Worm (Caenorhabditis elegans) whole organism, late embryonic: ENCODE data around the gene ZK892.5.
A peak's percentile ranks its signal among the peaks of the same experiment; 100 is the strongest.
"Not testable (repeated sequence)": the region's sequence is repeated elsewhere in the genome, so short reads cannot be mapped to it uniquely, and the experiment has no call there.

Source experiments
- C38D4.7 ChIP-seq: fragments of 200-800 bp; sonication (Bioruptor generic); optimal IDR thresholded peaks from 2 replicates; lab custom pipeline; 2018; ENCODE audit warnings: mild to moderate bottlenecking, missing genetic modification characterization, moderate library complexity, missing compliant biosample characterization
- K09A11.1 ChIP-seq: sonication (generic microtip); optimal IDR thresholded peaks from 2 replicates; lab custom pipeline; 2017; ENCODE audit warnings: antibody characterized with exemption, mild to moderate bottlenecking, missing genetic modification characterization, missing compliant biosample characterization; ENCODE audit not compliant: insufficient read depth
- ama-1 ChIP-seq: fragments of 150-350 bp; optimal IDR thresholded peaks from 2 replicates; lab custom pipeline; 2014
- ceh-18 ChIP-seq: sonication (generic microtip); optimal IDR thresholded peaks from 2 replicates; lab custom pipeline; 2016; ENCODE audit warnings: missing genetic modification characterization, missing compliant biosample characterization
- ceh-22 ChIP-seq: sonication (generic microtip); optimal IDR thresholded peaks from 2 replicates; lab custom pipeline; 2017; ENCODE audit warnings: missing biosample characterization, missing genetic modification characterization
- ceh-31 ChIP-seq: sonication (generic microtip); optimal IDR thresholded peaks from 2 replicates; lab custom pipeline; 2016; ENCODE audit warnings: missing genetic modification characterization, missing compliant biosample characterization
- ceh-34 ChIP-seq: sonication (generic microtip); optimal IDR thresholded peaks from 2 replicates; lab custom pipeline; 2016; ENCODE audit warnings: mild to moderate bottlenecking, missing genetic modification characterization, missing compliant biosample characterization
- ceh-45 ChIP-seq: fragments of 200-800 bp; sonication (Bioruptor generic); IDR thresholded peaks from 2 replicates; pipeline ENCODE4 v1.3.6; 2022; ENCODE audit warnings: missing genetic modification reagents, missing genetic modification characterization, missing compliant biosample characterization
- dmd-4 ChIP-seq: sonication (generic microtip); optimal IDR thresholded peaks from 2 replicates; lab custom pipeline; 2016; ENCODE audit warnings: borderline replicate concordance, missing genetic modification characterization, missing compliant biosample characterization
- dve-1 ChIP-seq: sonication (generic microtip); optimal IDR thresholded peaks from 2 replicates; lab custom pipeline; 2017; ENCODE audit warnings: antibody characterized with exemption, mild to moderate bottlenecking, missing genetic modification characterization, missing compliant biosample characterization
- elt-2 ChIP-seq: sonication (generic microtip); optimal IDR thresholded peaks from 2 replicates; lab custom pipeline; 2016; ENCODE audit warnings: missing genetic modification reagents, missing genetic modification characterization, missing compliant biosample characterization
- elt-4 ChIP-seq: sonication (generic microtip); optimal IDR thresholded peaks from 2 replicates; lab custom pipeline; 2016; ENCODE audit warnings: missing genetic modification characterization, missing compliant biosample characterization
- ets-4 ChIP-seq: sonication (generic microtip); optimal IDR thresholded peaks from 2 replicates; lab custom pipeline; 2016; ENCODE audit warnings: missing genetic modification characterization, missing compliant biosample characterization
- eyg-1 ChIP-seq: sonication (generic microtip); optimal IDR thresholded peaks from 2 replicates; lab custom pipeline; 2016; ENCODE audit warnings: missing genotype, missing genetic modification characterization, missing compliant biosample characterization
- fax-1 ChIP-seq: sonication (generic microtip); optimal IDR thresholded peaks from 2 replicates; lab custom pipeline; 2016; ENCODE audit warnings: missing genotype, missing genetic modification characterization, missing compliant biosample characterization
- fkh-10 ChIP-seq: fragments of 150-350 bp; optimal IDR thresholded peaks from 2 replicates; lab custom pipeline; 2014; ENCODE audit warnings: missing biosample characterization, missing genetic modification reagents, missing genetic modification characterization
- gmeb-2 ChIP-seq: sonication (generic microtip); optimal IDR thresholded peaks from 2 replicates; lab custom pipeline; 2016; ENCODE audit warnings: missing genetic modification characterization, inconsistent platforms, missing compliant biosample characterization
- hlh-13 ChIP-seq: fragments of 200-800 bp; sonication (Bioruptor generic); optimal IDR thresholded peaks from 2 replicates; lab custom pipeline; 2018; ENCODE audit warnings: mild to moderate bottlenecking, missing genetic modification characterization, missing compliant biosample characterization
- hlh-30 ChIP-seq: sonication (generic microtip); optimal IDR thresholded peaks from 2 replicates; lab custom pipeline; 2017; ENCODE audit warnings: antibody characterized with exemption, missing genetic modification characterization, missing compliant biosample characterization; ENCODE audit not compliant: insufficient read depth
- lim-6 ChIP-seq: sonication (generic microtip); optimal IDR thresholded peaks from 2 replicates; lab custom pipeline; 2016; ENCODE audit warnings: missing genetic modification characterization, missing compliant biosample characterization
- lin-11 ChIP-seq: fragments of 200-800 bp; sonication (Bioruptor generic); optimal IDR thresholded peaks from 2 replicates; lab custom pipeline; 2018; ENCODE audit warnings: mild to moderate bottlenecking, missing genetic modification characterization, missing compliant biosample characterization
- madf-2 ChIP-seq: sonication (generic microtip); optimal IDR thresholded peaks from 2 replicates; lab custom pipeline; 2017; ENCODE audit warnings: missing genetic modification characterization, missing compliant biosample characterization
- nfya-1 ChIP-seq: sonication (generic microtip); optimal IDR thresholded peaks from 2 replicates; lab custom pipeline; 2017; ENCODE audit warnings: missing genetic modification characterization, mild to moderate bottlenecking, missing compliant biosample characterization, antibody characterized with exemption, moderate library complexity
- nhr-11 ChIP-seq: fragments of 150-350 bp; optimal IDR thresholded peaks from 2 replicates; lab custom pipeline; 2014; ENCODE audit warnings: missing biosample characterization, missing genetic modification characterization
- pax-1 ChIP-seq: fragments of 150-350 bp; optimal IDR thresholded peaks from 2 replicates; lab custom pipeline; 2014; ENCODE audit warnings: missing biosample characterization, missing genetic modification characterization
- pha-4 ChIP-seq: fragments of 150-350 bp; optimal IDR thresholded peaks from 2 replicates; lab custom pipeline; 2018; ENCODE audit warnings: missing biosample characterization, missing genetic modification reagents, missing genetic modification characterization
- pqm-1 ChIP-seq: sonication (generic microtip); optimal IDR thresholded peaks from 2 replicates; lab custom pipeline; 2016; ENCODE audit warnings: missing genetic modification characterization, missing compliant biosample characterization
- syd-9 ChIP-seq: sonication (generic microtip); optimal IDR thresholded peaks from 2 replicates; lab custom pipeline; 2016; ENCODE audit warnings: mild to moderate bottlenecking, missing genetic modification characterization, moderate library complexity, missing compliant biosample characterization
- tbx-2 ChIP-seq: sonication (generic microtip); optimal IDR thresholded peaks from 2 replicates; lab custom pipeline; 2016; ENCODE audit warnings: missing genetic modification characterization, missing compliant biosample characterization
- ttx-3 ChIP-seq: sonication (generic microtip); optimal IDR thresholded peaks from 2 replicates; lab custom pipeline; 2016; ENCODE audit warnings: missing genetic modification reagents, missing genetic modification characterization, missing compliant biosample characterization
- unc-3 ChIP-seq, 2 experiments: fragments of 200-800 bp in 1 of 2; sonication (Bioruptor generic) in 1 of 2; sonication (generic microtip) in 1 of 2; conservative IDR thresholded peaks in 1 of 2; optimal IDR thresholded peaks in 1 of 2; 2 replicates each; pipeline versions ENCODE4 v1.3.6 to Lab custom; 2016 to 2022; ENCODE audit warnings: missing compliant biosample characterization in 2 of 2, missing genetic modification characterization in 2 of 2, missing genetic modification reagents in 1 of 2
- unc-42 ChIP-seq: sonication (generic microtip); optimal IDR thresholded peaks from 2 replicates; lab custom pipeline; 2016; ENCODE audit warnings: missing genotype, missing genetic modification characterization, missing compliant biosample characterization
- unc-86 ChIP-seq: sonication (generic microtip); optimal IDR thresholded peaks from 2 replicates; lab custom pipeline; 2016; ENCODE audit warnings: missing genetic modification characterization, missing compliant biosample characterization

The ZK892.5 gene

DNA sequence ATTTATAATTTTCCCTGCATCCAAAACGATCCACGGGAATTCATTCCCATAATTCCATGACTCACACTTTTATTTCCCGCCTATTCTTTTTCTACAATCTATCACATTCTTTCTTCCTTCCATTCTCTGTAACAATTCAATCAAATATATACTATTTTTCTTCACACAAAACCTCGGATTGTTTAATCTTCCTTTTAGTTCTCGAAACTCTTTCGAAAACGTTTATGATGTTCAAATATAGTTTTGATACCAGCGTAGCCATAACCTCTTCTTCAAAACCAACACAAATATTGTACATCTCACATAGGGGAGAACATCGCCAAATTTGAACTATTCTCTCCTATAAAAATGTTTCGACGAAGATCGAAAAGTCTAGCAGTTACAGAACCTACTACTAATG lies 17.2 kb upstream of the ZK892.5 start, which contains the start of gene lec-3:
Gene lec-3 (plus strand): TSS at position 301 of the 400 bp plus-strand sequence.
- no peak for TF ChIP-seq ama-1
- TF ChIP-seq unc-42, result no peak
- no peak for TF ChIP-seq fkh-10 (GFP tag; lab: Kevin White, UChicago)
- TF ChIP-seq C38D4.7 (GFP tag; lab: Kevin White, UChicago), result no peak
- TF ChIP-seq nfya-1 (tag; lab: Kevin White, UChicago), result no peak
- TF ChIP-seq ceh-31 (tag; lab: Kevin White, UChicago), result no peak
- TF ChIP-seq dmd-4 (tag; lab: Kevin White, UChicago), result no peak
- TF ChIP-seq unc-86 (tag; lab: Kevin White, UChicago), result no peak
- no peak for TF ChIP-seq ceh-34 (tag; lab: Kevin White, UChicago)
- no peak for TF ChIP-seq lim-6
- no peak for TF ChIP-seq ceh-18
- TF ChIP-seq hlh-13, result no peak
- no peak for TF ChIP-seq gmeb-2 (tag; lab: Kevin White, UChicago)
- no peak for TF ChIP-seq dve-1

ce11 chrII:9992474-9992873 lies 15.5 kb upstream of the ZK892.5 start:
- peak; percentile 49 for TF ChIP-seq unc-42
- no peak for TF ChIP-seq ets-4 (tag; lab: Kevin White, UChicago)

- TF ChIP-seq lim-6 (no peak), madf-2 (tag; lab: Kevin White, UChicago) (no peak)
Measured at ce11 chrII:9994679-9995078, 13.3 kb upstream of the ZK892.5 start.

DNA sequence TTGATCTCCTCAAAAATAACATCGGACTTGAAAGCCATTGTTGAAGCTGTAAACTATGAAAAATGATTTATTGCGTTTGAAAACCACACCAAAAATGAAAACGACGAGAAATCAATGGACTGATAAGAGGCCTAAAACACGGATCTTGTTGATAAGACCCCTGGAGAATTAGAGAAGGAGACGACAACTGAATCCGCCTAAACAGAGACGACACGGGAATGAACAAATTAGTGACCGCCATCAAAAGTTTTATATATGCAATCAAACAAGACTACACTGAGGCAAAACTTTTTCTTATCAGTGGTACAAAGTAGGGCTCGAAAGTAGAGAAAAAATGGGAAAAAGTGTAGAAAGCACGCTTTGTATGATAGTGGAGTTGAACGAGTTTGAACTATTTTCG lies 7.0 kb upstream of the ZK892.5 start, which contains the start of gene nlt-1:
Gene nlt-1 (minus strand): TSS at position 78 of the 400 bp plus-strand sequence.
- TF ChIP-seq pqm-1, result peak; percentile 76
- no peak for TF ChIP-seq ceh-31 (tag; lab: Kevin White, UChicago)
- TF ChIP-seq eyg-1 (tag; lab: Kevin White, UChicago), result no peak
- TF ChIP-seq elt-2, result peak; percentile 90
- TF ChIP-seq, all 69 proteins: peak for 2

DNA sequence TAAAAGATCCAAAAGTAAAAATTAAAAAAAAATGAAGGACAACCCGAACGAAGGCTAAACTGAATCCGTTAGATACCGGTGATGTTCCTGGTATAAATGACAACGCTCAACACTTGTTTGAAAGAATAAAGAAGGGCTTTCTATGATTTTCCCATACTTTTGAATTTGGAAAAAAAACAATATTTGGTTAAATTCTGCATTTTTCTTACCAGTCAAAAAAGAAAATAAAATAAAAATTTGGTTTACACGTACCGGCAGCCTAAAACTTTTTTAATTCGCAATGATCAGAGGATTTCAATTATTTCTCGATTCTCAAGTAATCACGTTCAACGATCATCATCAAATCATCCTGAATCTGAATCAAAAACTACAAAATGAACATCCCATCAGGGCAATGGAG lies 6.5 kb upstream of the ZK892.5 start, which contains the start of gene ZK892.3:
Gene ZK892.3 (plus strand): TSS at position 301 of the 400 bp plus-strand sequence.
- TF ChIP-seq hlh-30 (tag; lab: Kevin White, UChicago) (no peak), eyg-1 (tag; lab: Kevin White, UChicago) (no peak), unc-3 (GFP tag; conservative IDR thresholded peaks at IDR 0.05; lab: Robert Waterston, UW) (no peak), unc-3 (tag; optimal IDR thresholded peaks at IDR 0.05; lab: Kevin White, UChicago) (no peak), unc-86 (tag; lab: Kevin White, UChicago) (no peak), ceh-22 (tag; lab: Kevin White, UChicago) (no peak), nhr-11 (no peak), lim-6 (no peak), lin-11 (tag; lab: Kevin White, UChicago) (no peak), tbx-2 (tag; lab: Kevin White, UChicago) (no peak), ceh-45 (GFP tag; lab: Robert Waterston, UW) (no peak), hlh-13 (no peak), fax-1 (tag; lab: Kevin White, UChicago) (no peak), pha-4 (tag; lab: Kevin White, UChicago) (no peak), K09A11.1 (tag; lab: Kevin White, UChicago) (no peak), syd-9 (no peak), ceh-18 (no peak), gmeb-2 (tag; lab: Kevin White, UChicago) (no peak)
- TF ChIP-seq, all 69 proteins: peak for 0

DNA sequence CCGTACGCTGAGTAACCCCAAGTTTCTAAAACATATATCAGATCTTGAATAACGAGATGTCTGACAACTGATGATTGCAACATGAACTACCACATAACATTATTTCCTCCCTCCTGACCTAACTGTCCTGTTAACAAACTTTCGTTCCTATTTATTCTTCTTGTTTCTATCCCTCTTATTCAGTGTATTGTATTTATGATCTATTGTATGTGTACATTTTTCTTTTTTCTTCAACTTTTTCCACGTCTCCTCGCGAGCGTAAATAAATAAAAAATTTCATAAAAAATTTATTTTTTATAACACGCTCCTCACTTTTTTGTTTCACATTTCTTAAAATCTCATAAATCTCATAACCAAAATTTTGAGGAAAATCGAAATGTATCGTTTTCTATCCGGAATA lies 1.8 kb upstream of the ZK892.5 start, which contains the start of gene ZK892.4:
Gene ZK892.4 (plus strand): TSS at position 301 of the 400 bp plus-strand sequence.
- not testable (repeated sequence) for TF ChIP-seq ttx-3 (tag; lab: Kevin White, UChicago); elt-4; pax-1 (tag; lab: Kevin White, UChicago)
